Worm (Caenorhabditis elegans): ENCODE results near the gene nhr-234.

- TF ChIP-seq nhr-237 (tag; optimal IDR thresholded peaks at IDR 0.05) (no peak), unc-120 (tag; optimal IDR thresholded peaks at IDR 0.05; ENCODE audit: poor library complexity, severe bottlenecking) (no peak), pha-4 (tag; optimal IDR thresholded peaks at IDR 0.05) (no peak), ztf-11 (tag; optimal IDR thresholded peaks at IDR 0.05) (no peak), blmp-1 (tag; optimal IDR thresholded peaks at IDR 0.05) (no peak), nhr-12 (tag; optimal IDR thresholded peaks at IDR 0.05) (no peak), snpc-4 (tag; optimal IDR thresholded peaks at IDR 0.05) (no peak), ham-2 (GFP tag; optimal IDR thresholded peaks at IDR 0.05) (no peak), unc-62 (GFP tag; optimal IDR thresholded peaks at IDR 0.05) (no peak), bed-3 (GFP tag; optimal IDR thresholded peaks at IDR 0.05) (no peak), elt-1 (tag; optimal IDR thresholded peaks at IDR 0.05; ENCODE audit: borderline replicate concordance, insufficient read depth) (no peak), tbx-8 (GFP tag; optimal IDR thresholded peaks at IDR 0.05) (no peak), elt-3 (tag; optimal IDR thresholded peaks at IDR 0.05) (no peak)
Observed at ce11 chrII:12622843-12623242, 13.6 kb upstream of the nhr-234 start.

Measured in whole organism, mixed stage, embryonic.